Worm (Caenorhabditis elegans) whole organism, late embryonic: ENCODE results near the gene F31B12.3.

ENCODE experiments used
- ama-1 ChIP-seq: fragments of 150-350 bp; optimal IDR thresholded peaks from 2 replicates; lab custom pipeline; 2014
- ceh-14 ChIP-seq: sonication (generic microtip); optimal IDR thresholded peaks from 2 replicates; lab custom pipeline; 2016; ENCODE audit warnings: missing genotype, missing genetic modification characterization, missing compliant biosample characterization
- fkh-6 ChIP-seq: sonication (generic microtip); optimal IDR thresholded peaks from 2 replicates; lab custom pipeline; 2016; ENCODE audit warnings: missing genetic modification characterization, missing compliant biosample characterization
- hlh-8 ChIP-seq: sonication (generic microtip); optimal IDR thresholded peaks from 2 replicates; lab custom pipeline; 2016; ENCODE audit warnings: missing genotype, missing genetic modification characterization, missing compliant biosample characterization
- nfya-1 ChIP-seq: sonication (generic microtip); optimal IDR thresholded peaks from 2 replicates; lab custom pipeline; 2017; ENCODE audit warnings: missing genetic modification characterization, mild to moderate bottlenecking, missing compliant biosample characterization, antibody characterized with exemption, moderate library complexity
- nhr-11 ChIP-seq: fragments of 150-350 bp; optimal IDR thresholded peaks from 2 replicates; lab custom pipeline; 2014; ENCODE audit warnings: missing biosample characterization, missing genetic modification characterization
- odd-2 ChIP-seq: sonication (generic microtip); optimal IDR thresholded peaks from 2 replicates; lab custom pipeline; 2017; ENCODE audit warnings: antibody characterized with exemption, mild to moderate bottlenecking, missing genetic modification characterization, missing compliant biosample characterization
- pqm-1 ChIP-seq: sonication (generic microtip); optimal IDR thresholded peaks from 2 replicates; lab custom pipeline; 2016; ENCODE audit warnings: missing genetic modification characterization, missing compliant biosample characterization

DNA sequence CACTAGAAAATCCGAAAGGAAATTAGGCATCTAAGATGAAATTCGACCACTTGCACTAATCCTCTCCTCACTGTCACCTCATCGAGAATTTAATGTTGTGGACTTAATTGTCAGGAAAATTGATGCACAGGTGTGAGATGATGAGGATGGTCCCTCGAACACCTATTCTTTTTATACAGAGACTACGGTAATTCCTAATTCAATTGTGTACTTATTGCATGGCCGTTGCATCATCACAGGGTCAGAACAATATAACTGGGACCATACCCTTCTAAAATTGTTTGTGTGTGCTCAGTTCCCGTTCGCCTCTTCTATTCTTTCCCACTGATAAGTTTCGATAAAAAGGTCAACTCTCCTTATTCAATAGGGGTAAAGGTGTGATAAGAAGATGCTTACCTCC lies 23.7 kb upstream of the F31B12.3 start:
- TF ChIP-seq nfya-1 (tag; lab: Kevin White, UChicago): no peak
- no peak for TF ChIP-seq ama-1 (lab: Kevin White, UChicago)
- TF ChIP-seq nhr-11 (tag; lab: Kevin White, UChicago): no peak
- TF ChIP-seq hlh-8 (tag; lab: Kevin White, UChicago): no peak
- no peak for TF ChIP-seq odd-2 (tag; lab: Kevin White, UChicago)
- TF ChIP-seq fkh-6: no peak
- TF ChIP-seq pqm-1: no peak
- TF ChIP-seq ceh-14 (tag; lab: Kevin White, UChicago): no peak
